Worm (Caenorhabditis elegans): Measurements from ENCODE around the gene F19B2.6.
A peak's percentile ranks its signal among the peaks of the same experiment; 100 is the strongest.

Gene F19B2.6

ce11 chrV:20164059-20164892 lies 6.0 kb downstream of the F19B2.6 start, which contains the start of gene F19B2.5 (continued):
- TF ChIP-seq nhr-77 (tag; optimal IDR thresholded peaks at IDR 0.05) (no peak), R02D3.7 (tag; optimal IDR thresholded peaks at IDR 0.05) (no peak), egl-5 (tag; optimal IDR thresholded peaks at IDR 0.05) (no peak), nhr-67 (tag; optimal IDR thresholded peaks at IDR 0.05) (no peak), unc-39 (tag; optimal IDR thresholded peaks at IDR 0.05) (no peak), skn-1 (tag; optimal IDR thresholded peaks at IDR 0.05) (no peak), jun-1 (tag; optimal IDR thresholded peaks at IDR 0.05) (peak; percentile 74), ceh-82 (tag; optimal IDR thresholded peaks at IDR 0.05) (no peak)

DNA sequence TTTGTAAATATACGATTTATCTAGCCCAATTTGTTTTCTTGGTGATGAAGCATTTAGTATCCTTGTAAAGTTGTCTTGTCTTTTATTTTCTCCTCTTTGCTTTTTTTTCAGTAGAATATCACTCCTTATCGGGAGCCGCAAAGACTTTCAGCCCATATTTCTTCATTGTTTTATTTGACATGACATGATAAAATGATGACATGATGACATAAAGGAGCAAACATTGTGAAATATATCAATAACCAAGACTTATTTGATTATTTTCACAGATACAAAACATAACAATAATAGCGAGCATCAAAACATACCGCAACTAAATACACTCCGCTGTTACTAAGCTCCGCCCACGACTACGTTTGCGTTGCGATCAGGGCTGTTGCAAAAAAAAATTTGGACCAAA lies 7.5 kb downstream of the F19B2.6 start:
- TF ChIP-seq ceh-16 (tag; optimal IDR thresholded peaks at IDR 0.05), result no peak
- TF ChIP-seq ceh-9 (tag; optimal IDR thresholded peaks at IDR 0.05), result no peak
- peak; percentile 71 for TF ChIP-seq elt-2 (tag; optimal IDR thresholded peaks at IDR 0.05)
- TF ChIP-seq skn-1 (tag; optimal IDR thresholded peaks at IDR 0.05), result peak; percentile 90

- TF ChIP-seq jun-1 (tag; optimal IDR thresholded peaks at IDR 0.05), result no peak
- no peak for TF ChIP-seq tbx-2 (tag; optimal IDR thresholded peaks at IDR 0.05)
- no peak for TF ChIP-seq elt-2 (tag; optimal IDR thresholded peaks at IDR 0.05)
- no peak for TF ChIP-seq nhr-12 (tag; optimal IDR thresholded peaks at IDR 0.05)
- TF ChIP-seq nhr-67 (tag; optimal IDR thresholded peaks at IDR 0.05), result no peak
- TF ChIP-seq nhr-237 (tag; optimal IDR thresholded peaks at IDR 0.05), result no peak
- no peak for TF ChIP-seq ceh-16 (tag; optimal IDR thresholded peaks at IDR 0.05)
- TF ChIP-seq snpc-4 (tag; optimal IDR thresholded peaks at IDR 0.05), result no peak
- no peak for TF ChIP-seq aly-2 (tag; optimal IDR thresholded peaks at IDR 0.05)
- TF ChIP-seq ZK546.5 (tag; optimal IDR thresholded peaks at IDR 0.05), result no peak
These were observed 13.6 kb downstream of the F19B2.6 start, which contains the start of gene srw-39 for ce11 chrV:20171941-20172340. TSS of gene srw-39 (minus strand) at chrV:20172041.

ce11 chrV:20182311-20182710 lies 24.0 kb downstream of the F19B2.6 start:
- TF ChIP-seq lin-15B (tag; optimal IDR thresholded peaks at IDR 0.05) (no peak), egl-27 (tag; optimal IDR thresholded peaks at IDR 0.05) (no peak), ama-1 (optimal IDR thresholded peaks at IDR 0.05) (no peak), fos-1 (tag; optimal IDR thresholded peaks at IDR 0.05) (no peak), mdl-1 (tag; optimal IDR thresholded peaks at IDR 0.05) (no peak), pha-4 (tag; optimal IDR thresholded peaks at IDR 0.05) (no peak)

- TF ChIP-seq aly-2 (tag; optimal IDR thresholded peaks at IDR 0.05) (no peak), jun-1 (tag; optimal IDR thresholded peaks at IDR 0.05) (no peak), egl-27 (tag; optimal IDR thresholded peaks at IDR 0.05) (no peak), nhr-43 (tag; optimal IDR thresholded peaks at IDR 0.05; ENCODE audit: poor library complexity, severe bottlenecking) (no peak), nhr-28 (tag; optimal IDR thresholded peaks at IDR 0.05) (no peak), pqm-1 (tag; optimal IDR thresholded peaks at IDR 0.05) (no peak), tbx-2 (tag; optimal IDR thresholded peaks at IDR 0.05) (no peak)
These were observed 28.3 kb downstream of the F19B2.6 start, which contains the start of gene srz-16 for ce11 chrV:20186579-20186978. TSS of gene srz-16 (minus strand) at chrV:20186679.

ce11 chrV:20188790-20189189 lies 30.5 kb downstream of the F19B2.6 start, which contains the start of gene fbxa-116:
TSS of gene fbxa-116 (minus strand) at chrV:20188890.
- no peak for TF ChIP-seq nhr-28 (tag; optimal IDR thresholded peaks at IDR 0.05)
- no peak for TF ChIP-seq egl-5 (tag; optimal IDR thresholded peaks at IDR 0.05)
- TF ChIP-seq ztf-4 (tag; optimal IDR thresholded peaks at IDR 0.05), result no peak
- TF ChIP-seq ZK546.5 (tag; optimal IDR thresholded peaks at IDR 0.05), result no peak
- no peak for TF ChIP-seq ama-1 (optimal IDR thresholded peaks at IDR 0.05)
- TF ChIP-seq nhr-12 (tag; optimal IDR thresholded peaks at IDR 0.05), result no peak

ce11 chrV:20192102-20192880 lies 34.0 kb downstream of the F19B2.6 start, which contains the start of the genes fbxa-115 and Y113G7B.27:
TSS of gene fbxa-115 (minus strand) at chrV:20192152.
TSS of gene Y113G7B.27 (plus strand) at chrV:20192830.
- peak; percentile 72 for TF ChIP-seq skn-1 (tag; optimal IDR thresholded peaks at IDR 0.05)
- no peak for TF ChIP-seq ceh-82 (tag; optimal IDR thresholded peaks at IDR 0.05)
